Fruit fly (Drosophila melanogaster) whole organism, embryonic: ENCODE results near the gene Sys1.

Source experiments
- Antp ChIP-seq: fragments of 200-800 bp; sonication (Bioruptor generic); optimal IDR thresholded peaks from 3 replicates; lab custom pipeline; 2016; ENCODE audit warnings: missing biosample characterization, missing genetic modification characterization
- Atf-2 ChIP-seq: fragments of 200-800 bp; sonication (Bioruptor generic); optimal IDR thresholded peaks from 2 replicates; lab custom pipeline; 2016; ENCODE audit warnings: missing biosample characterization, missing genetic modification characterization
- C15 ChIP-seq: fragments of 200-800 bp; sonication (Bioruptor generic); IDR thresholded peaks from 3 replicates; pipeline ENCODE4 v1.3.6; 2022; ENCODE audit warnings: missing biosample characterization, missing genetic modification characterization
- CG11085 ChIP-seq: fragments of 200-800 bp; sonication (Bioruptor generic); IDR thresholded peaks from 2 replicates; pipeline ENCODE4 v1.3.6; 2022; ENCODE audit warnings: missing biosample characterization, missing genetic modification characterization
- CG11504 ChIP-seq: fragments of 200-800 bp; sonication (Bioruptor generic); optimal IDR thresholded peaks from 3 replicates; lab custom pipeline; 2019; ENCODE audit warnings: missing biosample characterization, mild to moderate bottlenecking, missing genetic modification characterization, moderate library complexity
- CG12769 ChIP-seq: fragments of 200-800 bp; sonication (Bioruptor generic); optimal IDR thresholded peaks from 2 replicates; lab custom pipeline; 2019; ENCODE audit warnings: missing biosample characterization, mild to moderate bottlenecking, missing genetic modification characterization, moderate library complexity
- CG13123 ChIP-seq: fragments of 200-800 bp; sonication (Bioruptor generic); optimal IDR thresholded peaks from 2 replicates; lab custom pipeline; 2016; ENCODE audit warnings: missing biosample characterization, missing genetic modification characterization
- CG14014 ChIP-seq: fragments of 200-800 bp; sonication (Bioruptor generic); IDR thresholded peaks from 2 replicates; pipeline ENCODE4 v1.3.6; 2022; ENCODE audit warnings: missing biosample characterization, missing genetic modification characterization
- CG14667 ChIP-seq: fragments of 200-800 bp; sonication (Bioruptor generic); IDR thresholded peaks from 2 replicates; pipeline ENCODE4 v1.3.6; 2022; ENCODE audit warnings: missing biosample characterization, missing genetic modification characterization
- CG1603 ChIP-seq: fragments of 200-800 bp; sonication (Bioruptor generic); optimal IDR thresholded peaks from 2 replicates; lab custom pipeline; 2019; ENCODE audit warnings: missing biosample characterization, mild to moderate bottlenecking, missing genetic modification characterization, moderate library complexity
- CG16815 ChIP-seq: fragments of 200-800 bp; sonication (Bioruptor generic); optimal IDR thresholded peaks from 3 replicates; lab custom pipeline; 2017; ENCODE audit warnings: missing biosample characterization, mild to moderate bottlenecking, missing genetic modification characterization
- CG17361 ChIP-seq: fragments of 200-800 bp; sonication (Bioruptor generic); IDR thresholded peaks from 3 replicates; pipeline ENCODE4 v1.3.6; 2022; ENCODE audit warnings: missing biosample characterization, missing genetic modification characterization
- CG17568 ChIP-seq: fragments of 200-800 bp; sonication (Bioruptor generic); optimal IDR thresholded peaks from 2 replicates; lab custom pipeline; 2018; ENCODE audit warnings: missing biosample characterization, mild to moderate bottlenecking, missing genetic modification characterization, moderate library complexity
- CG17612 ChIP-seq: fragments of 200-800 bp; sonication (Bioruptor generic); IDR thresholded peaks from 2 replicates; pipeline ENCODE4 v1.3.6; 2022; ENCODE audit warnings: missing biosample characterization, missing genetic modification characterization
- CG2199 ChIP-seq: fragments of 200-800 bp; sonication (Bioruptor generic); IDR thresholded peaks from 3 replicates; pipeline ENCODE4 v1.3.6; 2022; ENCODE audit warnings: missing biosample characterization, missing genetic modification characterization
- CG2712 ChIP-seq: fragments of 200-800 bp; optimal IDR thresholded peaks from 3 replicates; lab custom pipeline; 2019; ENCODE audit warnings: missing biosample characterization, mild to moderate bottlenecking, missing genetic modification characterization, moderate library complexity
- CG31224 ChIP-seq: fragments of 200-800 bp; sonication (Bioruptor generic); IDR thresholded peaks from 2 replicates; pipeline ENCODE4 v1.3.6; 2022; ENCODE audit warnings: missing biosample characterization, missing genetic modification characterization
- CG34376 ChIP-seq: fragments of 200-800 bp; sonication (Bioruptor generic); optimal IDR thresholded peaks from 2 replicates; lab custom pipeline; 2018; ENCODE audit warnings: missing biosample characterization, mild to moderate bottlenecking, missing genetic modification characterization
- CG42726 ChIP-seq: fragments of 200-800 bp; sonication (Bioruptor generic); IDR thresholded peaks from 2 replicates; pipeline ENCODE4 v1.3.6; 2022; ENCODE audit warnings: missing biosample characterization, missing genetic modification characterization; ENCODE audit not compliant: partially characterized antibody
- CG6272 ChIP-seq: fragments of 200-800 bp; sonication (Bioruptor generic); IDR thresholded peaks from 2 replicates; pipeline ENCODE4 v1.3.6; 2022; ENCODE audit warnings: missing biosample characterization, missing genetic modification characterization
- CG6765 ChIP-seq: fragments of 200-800 bp; sonication (Bioruptor generic); optimal IDR thresholded peaks from 3 replicates; lab custom pipeline; 2017; ENCODE audit warnings: missing biosample characterization, mild to moderate bottlenecking, missing genetic modification characterization
- CG9797 ChIP-seq: fragments of 200-800 bp; sonication (Bioruptor generic); optimal IDR thresholded peaks from 3 replicates; lab custom pipeline; 2018; ENCODE audit warnings: missing biosample characterization, mild to moderate bottlenecking, missing genetic modification characterization
- Dfd ChIP-seq, 2 experiments: fragments of >200 bp; optimal IDR thresholded peaks; 2 replicates each; lab custom pipeline; 2017; ENCODE audit warnings: missing biosample characterization in 2 of 2, missing genetic modification characterization in 2 of 2
- Hsf ChIP-seq: fragments of 200-800 bp; sonication (Bioruptor generic); optimal IDR thresholded peaks from 3 replicates; lab custom pipeline; 2016; ENCODE audit warnings: missing biosample characterization, missing genetic modification characterization
- Lim3 ChIP-seq: fragments of 200-800 bp; sonication (Bioruptor generic); IDR thresholded peaks from 2 replicates; pipeline ENCODE4 v1.3.6; 2022; ENCODE audit warnings: missing biosample characterization, missing genetic modification characterization
- Lpt ChIP-seq: fragments of >200 bp; optimal IDR thresholded peaks from 2 replicates; lab custom pipeline; 2018; ENCODE audit warnings: missing biosample characterization, missing genetic modification characterization
- NC2β ChIP-seq: fragments of 200-800 bp; sonication (Bioruptor generic); optimal IDR thresholded peaks from 2 replicates; lab custom pipeline; 2016; ENCODE audit warnings: missing biosample characterization, missing genetic modification characterization
- Poxn ChIP-seq: fragments of 200-800 bp; sonication (Bioruptor generic); IDR thresholded peaks from 2 replicates; pipeline ENCODE4 v1.3.6; 2022; ENCODE audit warnings: missing biosample characterization, missing genetic modification characterization
- Ptx1 ChIP-seq: fragments of 200-800 bp; sonication (Bioruptor generic); IDR thresholded peaks from 2 replicates; pipeline ENCODE4 v1.3.6; 2022; ENCODE audit warnings: missing biosample characterization, missing genetic modification characterization
- Side ChIP-seq: fragments of 200-800 bp; sonication (Bioruptor generic); optimal IDR thresholded peaks from 2 replicates; lab custom pipeline; 2016; ENCODE audit warnings: missing biosample characterization, missing genetic modification characterization
- Sry-δ ChIP-seq: fragments of 200-800 bp; sonication (Bioruptor generic); optimal IDR thresholded peaks from 2 replicates; lab custom pipeline; 2016; ENCODE audit warnings: missing biosample characterization, missing genetic modification characterization
- Ssrp ChIP-seq: fragments of 200-800 bp; sonication (Bioruptor generic); optimal IDR thresholded peaks from 2 replicates; lab custom pipeline; 2018; ENCODE audit warnings: missing biosample characterization, mild to moderate bottlenecking, missing genetic modification characterization, moderate library complexity
- Taf1 ChIP-seq: fragments of 200-800 bp; sonication (Bioruptor generic); IDR thresholded peaks from 2 replicates; pipeline ENCODE4 v1.3.6; 2022; ENCODE audit warnings: missing biosample characterization, missing genetic modification characterization
- bbx ChIP-seq: fragments of 200-800 bp; sonication (Bioruptor generic); IDR thresholded peaks from 2 replicates; pipeline ENCODE4 v1.3.6; 2022; ENCODE audit warnings: missing biosample characterization, missing genetic modification characterization; ENCODE audit not compliant: partially characterized antibody
- fd3F ChIP-seq: fragments of 200-800 bp; sonication (Bioruptor generic); optimal IDR thresholded peaks from 2 replicates; lab custom pipeline; 2018; ENCODE audit warnings: missing biosample characterization, mild to moderate bottlenecking, missing genetic modification characterization, moderate library complexity
- gfzf ChIP-seq: fragments of 200-800 bp; sonication (Bioruptor generic); optimal IDR thresholded peaks from 2 replicates; lab custom pipeline; 2016; ENCODE audit warnings: missing biosample characterization, mild to moderate bottlenecking, missing genetic modification characterization, moderate library complexity
- jing ChIP-seq: fragments of 200-800 bp; sonication (Bioruptor generic); optimal IDR thresholded peaks from 2 replicates; lab custom pipeline; 2018; ENCODE audit warnings: missing biosample characterization, mild to moderate bottlenecking, missing genetic modification characterization
- klu ChIP-seq: fragments of 200-800 bp; sonication (Bioruptor generic); IDR thresholded peaks from 2 replicates; pipeline ENCODE4 v1.3.6; 2022; ENCODE audit warnings: missing biosample characterization, missing genetic modification characterization
- kni ChIP-seq: fragments of 200-800 bp; sonication (Bioruptor generic); optimal IDR thresholded peaks from 3 replicates; lab custom pipeline; 2017; ENCODE audit warnings: mild to moderate bottlenecking, missing biosample characterization, missing genetic modification reagents, missing genetic modification characterization
- knrl ChIP-seq: fragments of 200-800 bp; sonication (Bioruptor generic); IDR thresholded peaks from 3 replicates; pipeline ENCODE4 v1.3.6; 2022; ENCODE audit warnings: missing biosample characterization, missing genetic modification characterization; ENCODE audit not compliant: partially characterized antibody
- lab ChIP-seq: fragments of 200-800 bp; sonication (Bioruptor generic); optimal IDR thresholded peaks from 3 replicates; lab custom pipeline; 2017; ENCODE audit warnings: missing biosample characterization, missing genetic modification characterization, mild to moderate bottlenecking, moderate library complexity, missing genetic modification reagents
- pum ChIP-seq: fragments of 200-800 bp; sonication (Bioruptor generic); optimal IDR thresholded peaks from 2 replicates; lab custom pipeline; 2016; ENCODE audit warnings: missing biosample characterization, missing genetic modification characterization
- repo ChIP-seq: fragments of 200-800 bp; sonication (Bioruptor generic); optimal IDR thresholded peaks from 2 replicates; lab custom pipeline; 2016; ENCODE audit warnings: missing biosample characterization, missing genetic modification characterization
- schlank ChIP-seq: fragments of 200-800 bp; sonication (Bioruptor generic); optimal IDR thresholded peaks from 2 replicates; lab custom pipeline; 2018; ENCODE audit warnings: missing biosample characterization, mild to moderate bottlenecking, missing genetic modification characterization
- sens-2 ChIP-seq: fragments of 200-800 bp; sonication (Bioruptor generic); IDR thresholded peaks from 2 replicates; pipeline ENCODE4 v1.3.6; 2022; ENCODE audit warnings: missing biosample characterization, missing genetic modification characterization
- sr ChIP-seq: fragments of 200-800 bp; sonication (Bioruptor generic); IDR thresholded peaks from 3 replicates; pipeline ENCODE4 v1.3.6; 2022; ENCODE audit warnings: missing biosample characterization, missing genetic modification characterization
- tgo ChIP-seq: fragments of 200-800 bp; sonication (Bioruptor generic); IDR thresholded peaks from 3 replicates; pipeline ENCODE4 v1.3.6; 2022; ENCODE audit warnings: missing biosample characterization, missing genetic modification characterization
- trh ChIP-seq: fragments of 200-800 bp; sonication (Bioruptor generic); optimal IDR thresholded peaks from 2 replicates; lab custom pipeline; 2016; ENCODE audit warnings: missing biosample characterization, missing genetic modification characterization
- ttk ChIP-seq: fragments of 200-800 bp; sonication (Bioruptor generic); IDR thresholded peaks from 2 replicates; pipeline ENCODE4 v2.1.2; 2022; ENCODE audit warnings: missing biosample characterization, missing genetic modification characterization
- vnd ChIP-seq: fragments of 200-800 bp; sonication (Bioruptor generic); IDR thresholded peaks from 3 replicates; pipeline ENCODE4 v1.3.6; 2022; ENCODE audit warnings: missing biosample characterization, missing genetic modification characterization; ENCODE audit not compliant: partially characterized antibody
- zen2 ChIP-seq: fragments of 200-800 bp; sonication (Bioruptor generic); IDR thresholded peaks from 3 replicates; pipeline ENCODE4 v1.3.6; 2022; ENCODE audit warnings: missing biosample characterization, missing genetic modification characterization; ENCODE audit not compliant: partially characterized antibody

Sys1 gene

dm6 chr3R:8676560-8677000, 24.0 kb downstream of the Sys1 start, which contains the start of the genes Unc50, CG11755 and CG8043 (continued):
- TF ChIP-seq CG2712 (peak; percentile 85), CG34376 (GFP tag; lab: Kevin White, UChicago) (peak; percentile 79), Lim3 (GFP tag; lab: Robert Waterston, UW) (no peak), Atf-2 (GFP tag; lab: Kevin White, UChicago) (peak; percentile 53), CG1603 (peak; percentile 78), sr (no peak), CG17612 (GFP tag; lab: Robert Waterston, UW) (no peak), kni (GFP tag; lab: Kevin White, UChicago) (peak; percentile 52), C15 (peak; percentile 16; the same call in 1 of the 3 replicates), schlank (peak; percentile 22), klu (GFP tag; lab: Robert Waterston, UW) (peak; percentile 74; the same call in 1 of the 2 replicates), jing (GFP tag; lab: Kevin White, UChicago) (no peak), CG17568 (GFP tag; lab: Kevin White, UChicago) (peak; percentile 31), CG14014 (GFP tag; lab: Robert Waterston, UW) (peak; percentile 77), lab (GFP tag; lab: Kevin White, UChicago) (no peak), trh (peak; percentile 19), bbx (peak; percentile 92), CG42726 (GFP tag; lab: Robert Waterston, UW) (peak; percentile 84; the same call in 1 of the 2 replicates), NC2β (GFP tag; lab: Kevin White, UChicago) (peak; percentile 48), CG14667 (GFP tag; lab: Robert Waterston, UW) (peak; percentile 75), tgo (GFP tag; lab: Robert Waterston, UW) (peak; percentile 76), vnd (GFP tag; lab: Robert Waterston, UW) (peak; percentile 98), pum (GFP tag; lab: Kevin White, UChicago) (peak; percentile 68), CG2199 (GFP tag; lab: Robert Waterston, UW) (no peak), CG31224 (peak; percentile 43), gfzf (GFP tag; lab: Kevin White, UChicago) (peak; percentile 85), sens-2 (no peak), Sry-δ (GFP tag; lab: Kevin White, UChicago) (peak; percentile 90), CG6272 (peak; percentile 83), Ptx1 (peak; percentile 75), CG11504 (tag; lab: Kevin White, UChicago) (peak; percentile 80), Hsf (GFP tag; lab: Kevin White, UChicago) (peak; percentile 88), ttk (peak; percentile 52; the same call in 1 of the 2 replicates), CG13123 (GFP tag; lab: Kevin White, UChicago) (peak; percentile 66), repo (peak; percentile 34), CG11085 (peak; percentile 53; the same call in 1 of the 2 replicates), Dfd (GFP tag; optimal IDR thresholded peaks at IDR 0.05; lab: Kevin White, UChicago) (no peak), zen2 (GFP tag; lab: Robert Waterston, UW) (peak; percentile 95), Ssrp (tag; lab: Kevin White, UChicago) (peak; percentile 55), Poxn (GFP tag; lab: Robert Waterston, UW) (no peak), Antp (GFP tag; lab: Kevin White, UChicago) (peak; percentile 53), CG17361 (GFP tag; lab: Robert Waterston, UW) (peak; percentile 88), CG12769 (tag; lab: Kevin White, UChicago) (no peak), Taf1 (peak; percentile 72), CG9797 (GFP tag; lab: Kevin White, UChicago) (peak; percentile 84), Lpt (no peak), CG16815 (peak; percentile 57), CG6765 (GFP tag; lab: Kevin White, UChicago) (peak; percentile 11), fd3F (GFP tag; lab: Kevin White, UChicago) (peak; percentile 65), knrl (GFP tag; lab: Robert Waterston, UW) (peak; percentile 99), Side (peak; percentile 56)
